Fruit fly (Drosophila melanogaster): ENCODE data around the gene meng.
A peak's percentile ranks its signal among the peaks of the same experiment; 100 is the strongest.

The meng gene

DNA sequence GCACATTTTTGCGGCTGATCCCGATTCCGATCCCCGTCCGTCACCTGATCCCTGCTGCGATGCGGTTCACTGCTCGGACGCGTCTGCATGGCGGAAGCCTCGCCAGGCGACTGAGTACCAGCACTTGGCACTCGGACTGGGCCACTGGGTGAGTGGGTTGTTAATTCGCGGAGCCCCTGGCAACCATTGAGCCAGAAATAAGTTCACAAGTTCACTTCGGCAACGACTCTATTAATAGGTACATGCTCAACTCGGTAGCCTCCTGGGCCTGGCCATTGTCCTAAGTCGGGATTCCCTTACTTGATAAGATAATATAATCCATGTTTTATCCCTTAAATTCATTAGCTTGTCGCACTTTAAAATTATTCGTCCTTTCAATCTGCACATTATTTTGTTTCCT lies 2.2 kb upstream of the meng start, which contains the start of gene TTLL3A:
Gene TTLL3A (minus strand): TSS at position 101 of the 400 bp plus-strand sequence.
- TF ChIP-seq nom (GFP tag; optimal IDR thresholded peaks at IDR 0.05) (no peak), exex (tag; optimal IDR thresholded peaks at IDR 0.05) (no peak), wdn (GFP tag; IDR thresholded peaks at IDR 0.05) (no peak), slbo (GFP tag; IDR thresholded peaks at IDR 0.05) (0 out of 2 replicates have a peak, but pooled peaks have one; percentile 21), CG32772 (GFP tag; IDR thresholded peaks at IDR 0.05) (no peak)

DNA sequence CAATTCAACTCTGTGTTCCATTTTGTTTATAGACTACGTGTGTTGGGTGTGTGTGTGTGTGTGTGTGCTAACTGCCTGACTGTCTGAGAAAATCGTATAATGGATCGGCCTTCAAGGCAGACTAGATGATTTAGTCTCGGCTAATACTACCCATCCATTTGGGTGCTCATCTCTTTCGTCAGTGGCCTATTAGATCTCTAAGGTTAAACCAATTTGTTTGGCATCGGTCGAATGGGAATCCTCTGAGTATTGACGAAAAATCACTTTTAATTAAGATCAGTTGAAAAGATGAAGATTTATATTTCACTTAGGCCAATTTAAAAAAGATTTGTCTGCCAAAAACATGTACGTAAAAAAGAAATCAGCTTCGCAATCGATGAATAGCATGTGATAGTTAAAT lies 3.2 kb downstream of the meng start, which contains the start of gene CG31910:
Gene CG31910 (minus strand): TSS at position 101 of the 400 bp plus-strand sequence.
- TF ChIP-seq Side (GFP tag; optimal IDR thresholded peaks at IDR 0.05) (no peak), CG18764 (GFP tag; optimal IDR thresholded peaks at IDR 0.05) (no peak), CG34224 (GFP tag; IDR thresholded peaks at IDR 0.05; ENCODE audit: partially characterized antibody) (no peak), CG30403 (GFP tag; optimal IDR thresholded peaks at IDR 0.05) (no peak), CG10431 (GFP tag; optimal IDR thresholded peaks at IDR 0.05) (no peak), Dip3 (GFP tag; optimal IDR thresholded peaks at IDR 0.05) (no peak), CG15479 (GFP tag; optimal IDR thresholded peaks at IDR 0.05) (no peak), CG17829 (tag; optimal IDR thresholded peaks at IDR 0.05) (no peak), so (GFP tag; IDR thresholded peaks at IDR 0.05) (no peak), Fer1 (GFP tag; optimal IDR thresholded peaks at IDR 0.05) (no peak), cas (GFP tag; IDR thresholded peaks at IDR 0.05) (no peak), CG9817 (tag; optimal IDR thresholded peaks at IDR 0.05) (no peak), CG31441 (GFP tag; IDR thresholded peaks at IDR 0.05) (no peak), abd-A (tag; optimal IDR thresholded peaks at IDR 0.05) (no peak)

DNA sequence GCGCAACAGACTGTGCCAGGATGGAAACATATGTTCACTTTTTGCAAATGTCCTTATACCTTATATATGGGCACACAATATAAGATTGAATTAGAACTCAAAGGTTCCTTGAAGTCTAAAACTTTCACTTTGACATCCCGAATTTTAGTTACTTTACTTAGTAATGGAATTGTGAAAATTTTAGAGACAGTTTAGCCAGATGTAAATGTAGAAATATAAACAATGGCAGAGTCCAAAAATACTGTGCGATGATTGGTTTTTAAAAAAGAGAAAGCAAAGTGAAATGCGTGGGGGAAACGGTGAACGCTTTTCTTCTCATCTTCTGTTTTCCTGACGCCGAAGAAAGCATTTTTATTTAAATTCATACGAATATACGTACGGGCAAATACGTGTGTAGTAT lies 5.5 kb downstream of the meng start, which contains the start of gene CG44271:
Gene CG44271 (minus strand): TSS at position 101 of the 400 bp plus-strand sequence.
- TF ChIP-seq kay (GFP tag; optimal IDR thresholded peaks at IDR 0.05) (no peak), Aef1 (GFP tag; IDR thresholded peaks at IDR 0.05) (no peak), CG4328 (GFP tag; optimal IDR thresholded peaks at IDR 0.05) (no peak), CG18619 (GFP tag; optimal IDR thresholded peaks at IDR 0.05) (no peak), lov (optimal IDR thresholded peaks at IDR 0.05) (no peak), lov (GFP tag; IDR thresholded peaks at IDR 0.05) (no peak), CG9876 (GFP tag; optimal IDR thresholded peaks at IDR 0.05) (no peak), sc (optimal IDR thresholded peaks at IDR 0.05) (no peak), sc (GFP tag; optimal IDR thresholded peaks at IDR 0.05) (no peak), Bteb2 (GFP tag; optimal IDR thresholded peaks at IDR 0.05) (no peak), gro (GFP tag; optimal IDR thresholded peaks at IDR 0.05) (no peak), CG9932 (GFP tag; IDR thresholded peaks at IDR 0.05) (no peak), Scr (GFP tag; IDR thresholded peaks at IDR 0.05; ENCODE audit: partially characterized antibody) (no peak), Hey (tag; optimal IDR thresholded peaks at IDR 0.05) (no peak), CG10543 (GFP tag; optimal IDR thresholded peaks at IDR 0.05) (no peak)

dm6 chr2L:6751037-6751436 lies 8.7 kb downstream of the meng start:
- peak; percentile 30; the same call in 1 of the 2 replicates for TF ChIP-seq CG9932 (GFP tag; IDR thresholded peaks at IDR 0.05)
- TF ChIP-seq CG6175 (GFP tag; IDR thresholded peaks at IDR 0.05), result peak; percentile 92
- TF ChIP-seq eve (GFP tag; optimal IDR thresholded peaks at IDR 0.05), result no peak
- TF ChIP-seq CG10543 (GFP tag; optimal IDR thresholded peaks at IDR 0.05), result peak; percentile 86
- no peak for TF ChIP-seq CG30403 (GFP tag; optimal IDR thresholded peaks at IDR 0.05)
- TF ChIP-seq Hr39 (optimal IDR thresholded peaks at IDR 0.05), result peak; percentile 15
- no peak for TF ChIP-seq Taf1 (GFP tag; IDR thresholded peaks at IDR 0.05)
- no peak for TF ChIP-seq CG13296 (GFP tag; optimal IDR thresholded peaks at IDR 0.05)
- TF ChIP-seq Deaf1 (tag; optimal IDR thresholded peaks at IDR 0.05), result peak; percentile 31
- peak; percentile 55 for TF ChIP-seq Med (GFP tag)
- peak; percentile 83 for TF ChIP-seq sr (GFP tag; IDR thresholded peaks at IDR 0.05)
- 0 out of 2 replicates have a peak, but pooled peaks have one; percentile 26 for TF ChIP-seq cas (GFP tag; IDR thresholded peaks at IDR 0.05)
- TF ChIP-seq CG12769 (tag; optimal IDR thresholded peaks at IDR 0.05), result peak; percentile 98
- TF ChIP-seq crol (GFP tag; IDR thresholded peaks at IDR 0.05), result peak; percentile 71
- TF ChIP-seq CG32532 (GFP tag; IDR thresholded peaks at IDR 0.05), result 0 out of 2 replicates have a peak, but pooled peaks have one; percentile 20
- peak; percentile 29 for TF ChIP-seq sd (tag; optimal IDR thresholded peaks at IDR 0.05)
- TF ChIP-seq Rfx (GFP tag; IDR thresholded peaks at IDR 0.05), result peak; percentile 51
- 0 out of 2 replicates have a peak, but pooled peaks have one; percentile 15 for TF ChIP-seq Drgx (GFP tag; IDR thresholded peaks at IDR 0.05)
- peak; percentile 15 for TF ChIP-seq cwo (GFP tag; optimal IDR thresholded peaks at IDR 0.05)
